Fruit fly (Drosophila melanogaster): Measurements from ENCODE around the gene Miro.
A peak's percentile ranks its signal among the peaks of the same experiment; 100 is the strongest.

Miro gene

dm6 chr3R:23986479-23986930 is 52.1 kb downstream of the Miro start, which contains the start of the genes CG13603 and CG5902 (continued):
- TF ChIP-seq CG33557 (GFP tag; optimal IDR thresholded peaks at IDR 0.05) (no peak), tap (tag; optimal IDR thresholded peaks at IDR 0.05) (no peak), gcm (GFP tag; optimal IDR thresholded peaks at IDR 0.05) (peak; percentile 36), CG15073 (GFP tag; optimal IDR thresholded peaks at IDR 0.05) (no peak), Hmr (GFP tag; optimal IDR thresholded peaks at IDR 0.05) (no peak), CG5180 (GFP tag; optimal IDR thresholded peaks at IDR 0.05) (no peak), gem (tag; optimal IDR thresholded peaks at IDR 0.05) (no peak), bbx (GFP tag; IDR thresholded peaks at IDR 0.05; ENCODE audit: partially characterized antibody) (peak; percentile 88), Ada2b (GFP tag; IDR thresholded peaks at IDR 0.05) (no peak), Stat92E (GFP tag; optimal IDR thresholded peaks at IDR 0.05) (peak in 1 of 3 experiments; percentile 47), Antp (GFP tag; optimal IDR thresholded peaks at IDR 0.05) (peak; percentile 70), chm (GFP tag; IDR thresholded peaks at IDR 0.05) (0 out of 2 replicates have a peak, but pooled peaks have one; percentile 43), Fer2 (tag; optimal IDR thresholded peaks at IDR 0.05) (no peak), fd102C (GFP tag; optimal IDR thresholded peaks at IDR 0.05) (no peak), fru (optimal IDR thresholded peaks at IDR 0.05) (no peak), Rfx (GFP tag; IDR thresholded peaks at IDR 0.05) (peak; percentile 81), phol (tag; optimal IDR thresholded peaks at IDR 0.05) (peak; percentile 69), Doc3 (GFP tag; IDR thresholded peaks at IDR 0.05; ENCODE audit: partially characterized antibody) (peak; percentile 66), CG31365 (tag; optimal IDR thresholded peaks at IDR 0.05) (no peak), crol (GFP tag; IDR thresholded peaks at IDR 0.05) (peak; percentile 97), Bteb2 (GFP tag; optimal IDR thresholded peaks at IDR 0.05) (peak; percentile 29), CG14860 (GFP tag; IDR thresholded peaks at IDR 0.05; ENCODE audit: partially characterized antibody) (peak; percentile 65), tgo (GFP tag; IDR thresholded peaks at IDR 0.05) (0 out of 3 replicates have a peak, but pooled peaks have one; percentile 15), HLHmδ (GFP tag; optimal IDR thresholded peaks at IDR 0.05) (no peak), Abd-B (GFP tag; optimal IDR thresholded peaks at IDR 0.05) (peak; percentile 61), CG18619 (GFP tag; optimal IDR thresholded peaks at IDR 0.05) (no peak), CG16863 (GFP tag; optimal IDR thresholded peaks at IDR 0.05) (peak; percentile 41), CG1647 (GFP tag; optimal IDR thresholded peaks at IDR 0.05) (no peak), CoRest (tag; optimal IDR thresholded peaks at IDR 0.05) (no peak), Elba2 (GFP tag; optimal IDR thresholded peaks at IDR 0.05) (peak; percentile 53), jing (GFP tag; optimal IDR thresholded peaks at IDR 0.05) (no peak), CG2120 (GFP tag; optimal IDR thresholded peaks at IDR 0.05) (peak; percentile 72), HLH3B (GFP tag; IDR thresholded peaks at IDR 0.05) (peak; percentile 48; the same call in 1 of the 2 replicates), Vsx1 (GFP tag; optimal IDR thresholded peaks at IDR 0.05) (peak; percentile 82), CG17912 (GFP tag; optimal IDR thresholded peaks at IDR 0.05) (no peak), Dll (GFP tag; IDR thresholded peaks at IDR 0.05; ENCODE audit: partially characterized antibody) (peak; percentile 82), tna (GFP tag; IDR thresholded peaks at IDR 0.05; ENCODE audit: partially characterized antibody) (peak; percentile 55), dmrt99B (tag; optimal IDR thresholded peaks at IDR 0.05) (no peak), sna (GFP tag; IDR thresholded peaks at IDR 0.05; ENCODE audit: partially characterized antibody) (peak; percentile 65), mld (GFP tag; IDR thresholded peaks at IDR 0.05; ENCODE audit: partially characterized antibody) (peak; percentile 79; the same call in 2 of the 3 replicates), Hsf (GFP tag; optimal IDR thresholded peaks at IDR 0.05) (peak; percentile 59), CG32767 (GFP tag; IDR thresholded peaks at IDR 0.05) (peak; percentile 36; the same call in 1 of the 2 replicates), CG10274 (GFP tag; optimal IDR thresholded peaks at IDR 0.05) (no peak), Ets65A (GFP tag) (peak; percentile 92), pros (GFP tag; optimal IDR thresholded peaks at IDR 0.05) (no peak), gt (GFP tag; IDR thresholded peaks at IDR 0.05) (no peak), kay (GFP tag; optimal IDR thresholded peaks at IDR 0.05) (peak; percentile 12), Trl (optimal IDR thresholded peaks at IDR 0.05) (no peak), Trl (GFP tag; optimal IDR thresholded peaks at IDR 0.05) (peak; percentile 51), CG10321 (GFP tag; IDR thresholded peaks at IDR 0.05) (no peak)

All from whole organism, embryonic.